Worm (Caenorhabditis elegans) whole organism, L4/young adult: ENCODE measurements around the gene decr-1.2.

Experiments used
- W03F9.2 ChIP-seq: fragments of 150-350 bp; optimal IDR thresholded peaks from 2 replicates; lab custom pipeline; 2014; ENCODE audit warnings: missing biosample characterization, missing genetic modification characterization
- dao-5 ChIP-seq: sonication (generic microtip); optimal IDR thresholded peaks from 2 replicates; lab custom pipeline; 2016; ENCODE audit warnings: missing genotype, missing genetic modification characterization, moderate library complexity, missing compliant biosample characterization
- him-1 ChIP-seq: sonication (generic microtip); optimal IDR thresholded peaks from 2 replicates; lab custom pipeline; 2016; ENCODE audit warnings: missing genotype, missing genetic modification reagents, missing genetic modification characterization, missing compliant biosample characterization

- TF ChIP-seq dao-5 (tag; lab: Kevin White, UChicago): no peak
- TF ChIP-seq W03F9.2: no peak
- TF ChIP-seq him-1 (tag; lab: Kevin White, UChicago): no peak
These were observed 24.8 kb upstream of the decr-1.2 start, which contains the start of gene cht-2 for ce11 chrII:8520625-8521024.
